In genomic region chr3R:19807745-19808429, dm6 we compare ENCODE assay signal across 4 fruit fly cellular contexts.
TF ChIP-seq lines count a peak whose summit lies in the region.

No protein-coding gene starts in this region.

- TF ChIP-seq CTCF in whole organism, embryonic (GFP tag; optimal IDR thresholded peaks at IDR 0.05; lab: Kevin White, UChicago): no peak

TF ChIP-seq in whole organism, adult, 20 proteins besides CTCF, POLR2A, EP300 and RAD21:
- no peak for TF ChIP-seq toe (GFP tag; optimal IDR thresholded peaks at IDR 0.05; lab: Kevin White, UChicago)
- TF ChIP-seq CG7101 (tag; optimal IDR thresholded peaks at IDR 0.05; lab: Kevin White, UChicago): no peak
- no peak for TF ChIP-seq cic (GFP tag; optimal IDR thresholded peaks at IDR 0.05; lab: Kevin White, UChicago)
- TF ChIP-seq tj (GFP tag; optimal IDR thresholded peaks at IDR 0.05; lab: Kevin White, UChicago): peak; percentile 65

TF ChIP-seq in whole organism, embryonic, 481 proteins besides CTCF, POLR2A, EP300 and RAD21 (continues in another document):
- no peak for TF ChIP-seq CG7556 (GFP tag; optimal IDR thresholded peaks at IDR 0.05; lab: Kevin White, UChicago)
- no peak for TF ChIP-seq CG15073 (GFP tag; optimal IDR thresholded peaks at IDR 0.05; lab: Kevin White, UChicago)
- TF ChIP-seq HmgZ (tag; optimal IDR thresholded peaks at IDR 0.05; lab: Kevin White, UChicago): no peak
- peak; percentile 18 for TF ChIP-seq CG15479 (GFP tag; optimal IDR thresholded peaks at IDR 0.05; lab: Kevin White, UChicago)
- TF ChIP-seq lmd (GFP tag; IDR thresholded peaks at IDR 0.05; lab: Robert Waterston, UW): no peak
- TF ChIP-seq CG7745 (tag; optimal IDR thresholded peaks at IDR 0.05; lab: Kevin White, UChicago): no peak
- no peak for TF ChIP-seq CG13123 (GFP tag; optimal IDR thresholded peaks at IDR 0.05; lab: Kevin White, UChicago)
- no peak for TF ChIP-seq gce (GFP tag; IDR thresholded peaks at IDR 0.05; lab: Robert Waterston, UW)
- TF ChIP-seq CG18476 (GFP tag; optimal IDR thresholded peaks at IDR 0.05; lab: Kevin White, UChicago): no peak
- TF ChIP-seq CG1233 (GFP tag; optimal IDR thresholded peaks at IDR 0.05; lab: Kevin White, UChicago): no peak
- TF ChIP-seq CG12071 (GFP tag; optimal IDR thresholded peaks at IDR 0.05; lab: Kevin White, UChicago): no peak
- TF ChIP-seq Dek (tag; optimal IDR thresholded peaks at IDR 0.05; lab: Kevin White, UChicago): no peak
- no peak for TF ChIP-seq aop (GFP tag; IDR thresholded peaks at IDR 0.05; lab: Robert Waterston, UW)
- TF ChIP-seq NfI (GFP tag; optimal IDR thresholded peaks at IDR 0.05; lab: Kevin White, UChicago): no peak
- no peak for TF ChIP-seq Sry-β (GFP tag; optimal IDR thresholded peaks at IDR 0.05; lab: Kevin White, UChicago)
- no peak for TF ChIP-seq Hr78 (GFP tag; optimal IDR thresholded peaks at IDR 0.05; lab: Kevin White, UChicago)
- TF ChIP-seq CG11695 (GFP tag; IDR thresholded peaks at IDR 0.05; lab: Robert Waterston, UW): no peak
- no peak for TF ChIP-seq CG33213 (GFP tag; optimal IDR thresholded peaks at IDR 0.05; lab: Kevin White, UChicago)
- no peak for TF ChIP-seq da (GFP tag; optimal IDR thresholded peaks at IDR 0.05; lab: Kevin White, UChicago)
- no peak for TF ChIP-seq CG16863 (GFP tag; optimal IDR thresholded peaks at IDR 0.05; lab: Kevin White, UChicago)
- TF ChIP-seq Ets65A (GFP tag; lab: Kevin White, UChicago): peak; percentile 82
- no peak for TF ChIP-seq Rx (GFP tag; IDR thresholded peaks at IDR 0.05; lab: Robert Waterston, UW)
- TF ChIP-seq ab (GFP tag; optimal IDR thresholded peaks at IDR 0.05; lab: Kevin White, UChicago): no peak
- no peak for TF ChIP-seq CG6854 (GFP tag; optimal IDR thresholded peaks at IDR 0.05; lab: Kevin White, UChicago)
- no peak for TF ChIP-seq grn (GFP tag; optimal IDR thresholded peaks at IDR 0.05; lab: Kevin White, UChicago)
- no peak for TF ChIP-seq H15 (GFP tag; IDR thresholded peaks at IDR 0.05; lab: Robert Waterston, UW)
- no peak for TF ChIP-seq CG16813 (GFP tag; IDR thresholded peaks at IDR 0.05; lab: Robert Waterston, UW; ENCODE audit: partially characterized antibody)
- TF ChIP-seq esg (GFP tag; conservative IDR thresholded peaks at IDR 0.05; lab: Robert Waterston, UW): no peak
- no peak for TF ChIP-seq Lhr (GFP tag; optimal IDR thresholded peaks at IDR 0.05; lab: Kevin White, UChicago)
- TF ChIP-seq CG2712 (tag; optimal IDR thresholded peaks at IDR 0.05; lab: Kevin White, UChicago): peak; percentile 43
- peak; percentile 4 for TF ChIP-seq gem (tag; optimal IDR thresholded peaks at IDR 0.05; lab: Kevin White, UChicago)

TF ChIP-seq in whole organism, prepupa, 60 proteins besides CTCF, POLR2A, EP300 and RAD21:
- TF ChIP-seq Sox102F (GFP tag; optimal IDR thresholded peaks at IDR 0.05; lab: Kevin White, UChicago): no peak
- no peak for TF ChIP-seq fkh (GFP tag; optimal IDR thresholded peaks at IDR 0.05; lab: Kevin White, UChicago)
- TF ChIP-seq CG10631 (GFP tag; optimal IDR thresholded peaks at IDR 0.05; lab: Kevin White, UChicago): peak; percentile 30
- peak; percentile 57 for TF ChIP-seq pdm3 (GFP tag; optimal IDR thresholded peaks at IDR 0.05; lab: Kevin White, UChicago)
- TF ChIP-seq achi (GFP tag; optimal IDR thresholded peaks at IDR 0.05; lab: Kevin White, UChicago): peak; percentile 37
- TF ChIP-seq CG6792 (GFP tag; optimal IDR thresholded peaks at IDR 0.05; lab: Kevin White, UChicago): no peak
- no peak for TF ChIP-seq Hr39 (GFP tag; optimal IDR thresholded peaks at IDR 0.05; lab: Kevin White, UChicago)
- TF ChIP-seq CG31627 (GFP tag; optimal IDR thresholded peaks at IDR 0.05; lab: Kevin White, UChicago): no peak
- TF ChIP-seq CG8119 (GFP tag; IDR thresholded peaks at IDR 0.05; lab: Robert Waterston, UW): peak; percentile 58
- no peak for TF ChIP-seq vri (GFP tag; optimal IDR thresholded peaks at IDR 0.05; lab: Kevin White, UChicago)
- TF ChIP-seq Eip78C (GFP tag; lab: Kevin White, UChicago): peak; percentile 69
- TF ChIP-seq Hr4 (GFP tag; optimal IDR thresholded peaks at IDR 0.05; lab: Kevin White, UChicago): peak; percentile 70
- peak; percentile 30 for TF ChIP-seq CG6276 (GFP tag; optimal IDR thresholded peaks at IDR 0.05; lab: Kevin White, UChicago)
- TF ChIP-seq acj6 (GFP tag; optimal IDR thresholded peaks at IDR 0.05; lab: Kevin White, UChicago): peak; percentile 40
- no peak for TF ChIP-seq CG11902 (GFP tag; optimal IDR thresholded peaks at IDR 0.05; lab: Kevin White, UChicago)
- peak; percentile 4 for TF ChIP-seq esn (GFP tag; optimal IDR thresholded peaks at IDR 0.05; lab: Kevin White, UChicago)
- TF ChIP-seq CG4318 (GFP tag; optimal IDR thresholded peaks at IDR 0.05; lab: Kevin White, UChicago): peak; percentile 56
- TF ChIP-seq net (GFP tag; optimal IDR thresholded peaks at IDR 0.05; lab: Kevin White, UChicago): peak; percentile 27
- peak; percentile 41 for TF ChIP-seq CG3032 (tag; optimal IDR thresholded peaks at IDR 0.05; lab: Kevin White, UChicago)
- no peak for TF ChIP-seq CG11294 (GFP tag; IDR thresholded peaks at IDR 0.05; lab: Robert Waterston, UW)
- peak; percentile 46 for TF ChIP-seq Gug (GFP tag; IDR thresholded peaks at IDR 0.05; lab: Robert Waterston, UW)
- TF ChIP-seq CG15336 (GFP tag; IDR thresholded peaks at IDR 0.05; lab: Robert Waterston, UW): peak; percentile 49; the same call in 1 of the 2 replicates
- TF ChIP-seq OdsH (GFP tag; optimal IDR thresholded peaks at IDR 0.05; lab: Kevin White, UChicago): peak; percentile 49
- peak in 1 of 2 experiments; percentile 68 for TF ChIP-seq salr (GFP tag; optimal IDR thresholded peaks at IDR 0.05; lab: Kevin White, UChicago)
- peak; percentile 89 for TF ChIP-seq CG32006 (GFP tag; optimal IDR thresholded peaks at IDR 0.05; lab: Kevin White, UChicago)
- peak; percentile 15 for TF ChIP-seq Met (GFP tag; optimal IDR thresholded peaks at IDR 0.05; lab: Kevin White, UChicago)
- no peak for TF ChIP-seq svp (GFP tag; lab: Kevin White, UChicago)
- peak in 1 of 2 experiments; percentile 1 for TF ChIP-seq ss (GFP tag; optimal IDR thresholded peaks at IDR 0.05; lab: Kevin White, UChicago)
- TF ChIP-seq spab (GFP tag; optimal IDR thresholded peaks at IDR 0.05; lab: Kevin White, UChicago): peak; percentile 29

TF ChIP-seq in whole organism, pupa, 21 proteins besides CTCF, POLR2A, EP300 and RAD21:
- TF ChIP-seq Pif1B (GFP tag; optimal IDR thresholded peaks at IDR 0.05; lab: Kevin White, UChicago) (peak; percentile 28), CG17806 (tag; optimal IDR thresholded peaks at IDR 0.05; lab: Kevin White, UChicago) (no peak), Pif1A (GFP tag; optimal IDR thresholded peaks at IDR 0.05; lab: Kevin White, UChicago) (no peak), CG14655 (GFP tag; optimal IDR thresholded peaks at IDR 0.05; lab: Kevin White, UChicago) (peak; percentile 47), CG15710 (tag; optimal IDR thresholded peaks at IDR 0.05; lab: Kevin White, UChicago) (peak; percentile 11), CG34367 (tag; optimal IDR thresholded peaks at IDR 0.05; lab: Kevin White, UChicago) (peak; percentile 11), CG9948 (tag; optimal IDR thresholded peaks at IDR 0.05; lab: Kevin White, UChicago) (peak; percentile 48), CG10348 (GFP tag; IDR thresholded peaks at IDR 0.05; lab: Robert Waterston, UW) (no peak), EcR (GFP tag; optimal IDR thresholded peaks at IDR 0.05; lab: Kevin White, UChicago) (no peak), CG13204 (GFP tag; optimal IDR thresholded peaks at IDR 0.05; lab: Kevin White, UChicago) (no peak), CG8301 (tag; optimal IDR thresholded peaks at IDR 0.05; lab: Kevin White, UChicago) (peak; percentile 5), CG32121 (GFP tag; IDR thresholded peaks at IDR 0.05; lab: Robert Waterston, UW) (no peak), gl (tag; optimal IDR thresholded peaks at IDR 0.05; lab: Kevin White, UChicago) (no peak), CG4496 (GFP tag; IDR thresholded peaks at IDR 0.05; lab: Robert Waterston, UW) (0 out of 3 replicates have a peak, but pooled peaks have one; percentile 8)
